Worm (Caenorhabditis elegans) whole organism, L1 larva: ENCODE results near the gene C34C12.8.

Experiments
- alr-1 ChIP-seq: fragments of 200-800 bp; sonication (Bioruptor generic); optimal IDR thresholded peaks from 2 replicates; lab custom pipeline; 2018; ENCODE audit warnings: borderline replicate concordance, mild to moderate bottlenecking, missing genetic modification characterization, missing compliant biosample characterization
- ama-1 ChIP-seq: fragments of 150-350 bp; optimal IDR thresholded peaks from 2 replicates; lab custom pipeline; 2014
- egl-27 ChIP-seq, 2 experiments: fragments of 150-350 bp in 1 of 2; sonication (generic microtip); optimal IDR thresholded peaks; 3 replicates each; lab custom pipeline; 2017 to 2018; ENCODE audit warnings: missing biosample characterization in 2 of 2, missing genetic modification characterization in 2 of 2, missing genetic modification reagents in 2 of 2
- fos-1 ChIP-seq: fragments of 150-350 bp; optimal IDR thresholded peaks from 2 replicates; lab custom pipeline; 2014; ENCODE audit warnings: missing biosample characterization, missing genetic modification characterization
- snpc-4 ChIP-seq: fragments of 150-350 bp; optimal IDR thresholded peaks from 2 replicates; lab custom pipeline; 2014; ENCODE audit warnings: missing biosample characterization, missing genetic modification characterization

ce11 chrIII:3502215-3502838, 42.1 kb downstream of the C34C12.8 start, which contains the start of gene M01F1.8:
- TF ChIP-seq egl-27 (tag; optimal IDR thresholded peaks at IDR 0.05; lab: Kevin White, UChicago), result no peak
- TF ChIP-seq alr-1 (tag; lab: Kevin White, UChicago), result no peak
- no peak for TF ChIP-seq ama-1
- TF ChIP-seq snpc-4 (tag; lab: Kevin White, UChicago), result no peak
- TF ChIP-seq fos-1 (tag; lab: Kevin White, UChicago), result no peak
